2 fruit fly cellular contexts compared by ENCODE assay signal in the genomic region with DNA sequence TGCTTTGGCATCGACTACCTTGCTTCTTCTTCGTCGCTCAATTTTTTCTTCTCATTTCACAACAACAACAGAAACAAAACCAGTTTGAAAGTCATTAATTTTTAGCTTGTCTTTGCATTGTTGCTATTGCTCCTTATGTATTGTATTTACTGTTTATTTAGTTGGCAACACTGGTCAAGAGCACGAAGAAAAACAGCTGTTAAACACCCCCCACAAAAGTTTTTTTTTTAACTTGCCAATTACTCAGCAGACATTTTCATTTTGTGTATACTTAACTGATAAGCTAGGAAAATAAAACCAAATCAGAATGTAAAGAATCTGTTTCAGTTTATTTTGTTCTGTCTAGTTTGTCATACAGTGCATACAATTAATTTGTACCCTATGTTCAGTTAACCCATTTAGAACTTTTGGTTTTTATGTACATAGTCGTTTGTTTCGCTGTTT.
TF ChIP-seq lines count a peak whose summit lies in the region.

No protein-coding gene starts in this region.

TF ChIP-seq in whole organism, embryonic, 481 proteins besides CTCF, POLR2A, EP300 and RAD21 (continued from another document and continues in another):
- no peak for TF ChIP-seq CG9932 (GFP tag; IDR thresholded peaks at IDR 0.05; lab: Robert Waterston, UW)
- TF ChIP-seq CG4424 (GFP tag; optimal IDR thresholded peaks at IDR 0.05; lab: Kevin White, UChicago): no peak
- TF ChIP-seq unpg (GFP tag; optimal IDR thresholded peaks at IDR 0.05; lab: Kevin White, UChicago): peak; percentile 18
- TF ChIP-seq chif (GFP tag; optimal IDR thresholded peaks at IDR 0.05; lab: Kevin White, UChicago): peak in 1 of 2 experiments; percentile 51
- peak; percentile 24 for TF ChIP-seq lilli (GFP tag; optimal IDR thresholded peaks at IDR 0.05; lab: Kevin White, UChicago)
- no peak for TF ChIP-seq BEAF-32 (GFP tag; optimal IDR thresholded peaks at IDR 0.05; lab: Kevin White, UChicago)
- no peak for TF ChIP-seq Mad (GFP tag; optimal IDR thresholded peaks at IDR 0.05; lab: Kevin White, UChicago)
- no peak for TF ChIP-seq sisA (GFP tag; IDR thresholded peaks at IDR 0.05; lab: Robert Waterston, UW)
- no peak for TF ChIP-seq CG9437 (GFP tag; optimal IDR thresholded peaks at IDR 0.05; lab: Kevin White, UChicago)
- TF ChIP-seq CG8388 (GFP tag; optimal IDR thresholded peaks at IDR 0.05; lab: Kevin White, UChicago): peak; percentile 62
- no peak for TF ChIP-seq vfl (GFP tag; optimal IDR thresholded peaks at IDR 0.05; lab: Kevin White, UChicago)
- TF ChIP-seq CG17186 (GFP tag; optimal IDR thresholded peaks at IDR 0.05; lab: Kevin White, UChicago): no peak
- TF ChIP-seq E2f1 (GFP tag; IDR thresholded peaks at IDR 0.05; lab: Robert Waterston, UW): no peak
- TF ChIP-seq kay (GFP tag; optimal IDR thresholded peaks at IDR 0.05; lab: Kevin White, UChicago): no peak
- TF ChIP-seq Doc3 (GFP tag; IDR thresholded peaks at IDR 0.05; lab: Robert Waterston, UW; ENCODE audit: partially characterized antibody): no peak
- no peak for TF ChIP-seq hth (optimal IDR thresholded peaks at IDR 0.05; lab: Kevin White, UChicago)
- TF ChIP-seq btn (GFP tag; optimal IDR thresholded peaks at IDR 0.05; lab: Kevin White, UChicago): no peak
- peak; percentile 18 for TF ChIP-seq CrebB (tag; optimal IDR thresholded peaks at IDR 0.05; lab: Kevin White, UChicago)
- TF ChIP-seq trh (GFP tag; optimal IDR thresholded peaks at IDR 0.05; lab: Kevin White, UChicago): no peak
- TF ChIP-seq slp2 (GFP tag; optimal IDR thresholded peaks at IDR 0.05; lab: Kevin White, UChicago): no peak
- no peak for TF ChIP-seq CG13123 (GFP tag; optimal IDR thresholded peaks at IDR 0.05; lab: Kevin White, UChicago)
- TF ChIP-seq CG11695 (GFP tag; IDR thresholded peaks at IDR 0.05; lab: Robert Waterston, UW): peak; percentile 40; the same call in 1 of the 3 replicates
- TF ChIP-seq Nf-YB (GFP tag; optimal IDR thresholded peaks at IDR 0.05; lab: Kevin White, UChicago): no peak
- TF ChIP-seq ab (GFP tag; optimal IDR thresholded peaks at IDR 0.05; lab: Kevin White, UChicago): no peak
- TF ChIP-seq D19A (tag; optimal IDR thresholded peaks at IDR 0.05; lab: Kevin White, UChicago): no peak
- no peak for TF ChIP-seq bbx (GFP tag; IDR thresholded peaks at IDR 0.05; lab: Robert Waterston, UW; ENCODE audit: partially characterized antibody)
- TF ChIP-seq Doc2 (GFP tag; IDR thresholded peaks at IDR 0.05; lab: Robert Waterston, UW): no peak
- TF ChIP-seq pita (GFP tag; optimal IDR thresholded peaks at IDR 0.05; lab: Kevin White, UChicago): no peak
- TF ChIP-seq Gug (GFP tag; IDR thresholded peaks at IDR 0.05; lab: Robert Waterston, UW): no peak
- TF ChIP-seq CG32532 (GFP tag; IDR thresholded peaks at IDR 0.05; lab: Robert Waterston, UW): no peak
- no peak for TF ChIP-seq CG7786 (GFP tag; optimal IDR thresholded peaks at IDR 0.05; lab: Kevin White, UChicago)
- no peak for TF ChIP-seq ac (GFP tag; optimal IDR thresholded peaks at IDR 0.05; lab: Kevin White, UChicago)
- TF ChIP-seq CG14050 (GFP tag; IDR thresholded peaks at IDR 0.05; lab: Robert Waterston, UW): no peak
- TF ChIP-seq CG7745 (tag; optimal IDR thresholded peaks at IDR 0.05; lab: Kevin White, UChicago): no peak
- TF ChIP-seq CG10267 (tag; optimal IDR thresholded peaks at IDR 0.05; lab: Kevin White, UChicago): no peak
- no peak for TF ChIP-seq CG17912 (GFP tag; optimal IDR thresholded peaks at IDR 0.05; lab: Kevin White, UChicago)
- TF ChIP-seq nom (GFP tag; optimal IDR thresholded peaks at IDR 0.05; lab: Kevin White, UChicago): no peak
- TF ChIP-seq CG15601 (tag; optimal IDR thresholded peaks at IDR 0.05; lab: Kevin White, UChicago): no peak
- peak in 1 of 2 experiments; percentile 36 for TF ChIP-seq Eip74EF (GFP tag; optimal IDR thresholded peaks at IDR 0.05; lab: Kevin White, UChicago)
- no peak for TF ChIP-seq Dfd (GFP tag; optimal IDR thresholded peaks at IDR 0.05; lab: Kevin White, UChicago)
- TF ChIP-seq aop (GFP tag; IDR thresholded peaks at IDR 0.05; lab: Robert Waterston, UW): no peak
- TF ChIP-seq pzg (GFP tag; optimal IDR thresholded peaks at IDR 0.05; lab: Kevin White, UChicago): no peak
- no peak for TF ChIP-seq ranshi (GFP tag; IDR thresholded peaks at IDR 0.05; lab: Robert Waterston, UW)
- TF ChIP-seq bab2 (GFP tag; optimal IDR thresholded peaks at IDR 0.05; lab: Kevin White, UChicago): no peak
- TF ChIP-seq cad (GFP tag; optimal IDR thresholded peaks at IDR 0.05; lab: Kevin White, UChicago): no peak
- TF ChIP-seq gro (GFP tag; optimal IDR thresholded peaks at IDR 0.05; lab: Kevin White, UChicago): peak; percentile 0
- TF ChIP-seq CG12942 (GFP tag; optimal IDR thresholded peaks at IDR 0.05; lab: Kevin White, UChicago): no peak
- peak; percentile 46 for TF ChIP-seq gem (tag; optimal IDR thresholded peaks at IDR 0.05; lab: Kevin White, UChicago)
- peak; percentile 21; the same call in 1 of the 2 replicates for TF ChIP-seq Awh (GFP tag; IDR thresholded peaks at IDR 0.05; lab: Robert Waterston, UW)
- no peak for TF ChIP-seq CG11085 (GFP tag; IDR thresholded peaks at IDR 0.05; lab: Robert Waterston, UW)
- TF ChIP-seq tin (GFP tag; optimal IDR thresholded peaks at IDR 0.05; lab: Kevin White, UChicago): no peak
- no peak for TF ChIP-seq HLH54F (GFP tag; optimal IDR thresholded peaks at IDR 0.05; lab: Kevin White, UChicago)
- TF ChIP-seq CG3407 (GFP tag; optimal IDR thresholded peaks at IDR 0.05; lab: Kevin White, UChicago): no peak
- no peak for TF ChIP-seq Myb (GFP tag; optimal IDR thresholded peaks at IDR 0.05; lab: Kevin White, UChicago)
- TF ChIP-seq wek (GFP tag; optimal IDR thresholded peaks at IDR 0.05; lab: Kevin White, UChicago): no peak
- peak; percentile 60 for TF ChIP-seq CG13296 (GFP tag; optimal IDR thresholded peaks at IDR 0.05; lab: Kevin White, UChicago)
- TF ChIP-seq Dref (GFP tag; IDR thresholded peaks at IDR 0.05; lab: Robert Waterston, UW): no peak
- no peak for TF ChIP-seq CG1832 (GFP tag; optimal IDR thresholded peaks at IDR 0.05; lab: Kevin White, UChicago)
- TF ChIP-seq nerfin-1 (tag; optimal IDR thresholded peaks at IDR 0.05; lab: Kevin White, UChicago): peak; percentile 0
- no peak for TF ChIP-seq CG14860 (GFP tag; IDR thresholded peaks at IDR 0.05; lab: Robert Waterston, UW; ENCODE audit: partially characterized antibody)
- 0 out of 2 replicates have a peak, but pooled peaks have one; percentile 37 for TF ChIP-seq sob (GFP tag; IDR thresholded peaks at IDR 0.05; lab: Robert Waterston, UW)
- TF ChIP-seq H15 (GFP tag; IDR thresholded peaks at IDR 0.05; lab: Robert Waterston, UW): no peak
- TF ChIP-seq CG17802 (tag; optimal IDR thresholded peaks at IDR 0.05; lab: Kevin White, UChicago): no peak
- peak; percentile 22 for TF ChIP-seq CG5180 (GFP tag; optimal IDR thresholded peaks at IDR 0.05; lab: Kevin White, UChicago)
- TF ChIP-seq lola (GFP tag; optimal IDR thresholded peaks at IDR 0.05; lab: Kevin White, UChicago): no peak
- TF ChIP-seq danr (GFP tag; IDR thresholded peaks at IDR 0.05; lab: Robert Waterston, UW): no peak

TF ChIP-seq in whole organism, prepupa, 60 proteins besides CTCF, POLR2A, EP300 and RAD21 (continued from another document):
- TF ChIP-seq ss (GFP tag; optimal IDR thresholded peaks at IDR 0.05; lab: Kevin White, UChicago) (peak in 1 of 2 experiments; percentile 38), Sox102F (GFP tag; optimal IDR thresholded peaks at IDR 0.05; lab: Kevin White, UChicago) (peak; percentile 26), CG8119 (GFP tag; IDR thresholded peaks at IDR 0.05; lab: Robert Waterston, UW) (peak; percentile 52; the same call in 2 of the 3 replicates), CG16779 (tag; optimal IDR thresholded peaks at IDR 0.05; lab: Kevin White, UChicago) (peak; percentile 28), eg (GFP tag; IDR thresholded peaks at IDR 0.05; lab: Robert Waterston, UW) (peak; percentile 58; the same call in 2 of the 3 replicates), CG11762 (GFP tag; optimal IDR thresholded peaks at IDR 0.05; lab: Kevin White, UChicago; ENCODE audit: insufficient read depth) (no peak), achi (GFP tag; optimal IDR thresholded peaks at IDR 0.05; lab: Kevin White, UChicago) (peak; percentile 30), CG3919 (GFP tag; optimal IDR thresholded peaks at IDR 0.05; lab: Kevin White, UChicago) (peak; percentile 16), CG11294 (GFP tag; IDR thresholded peaks at IDR 0.05; lab: Robert Waterston, UW) (0 out of 2 replicates have a peak, but pooled peaks have one; percentile 32), esn (GFP tag; optimal IDR thresholded peaks at IDR 0.05; lab: Kevin White, UChicago) (peak; percentile 7), fd59A (GFP tag; optimal IDR thresholded peaks at IDR 0.05; lab: Kevin White, UChicago) (no peak), salr (GFP tag; optimal IDR thresholded peaks at IDR 0.05; lab: Kevin White, UChicago) (peak in 1 of 2 experiments; percentile 13), Eip78C (GFP tag; lab: Kevin White, UChicago) (peak; percentile 75), CG6808 (GFP tag; optimal IDR thresholded peaks at IDR 0.05; lab: Kevin White, UChicago) (peak; percentile 1), CG6276 (GFP tag; optimal IDR thresholded peaks at IDR 0.05; lab: Kevin White, UChicago) (peak; percentile 22), Lpt (GFP tag; optimal IDR thresholded peaks at IDR 0.05; lab: Kevin White, UChicago) (no peak), CG3032 (tag; optimal IDR thresholded peaks at IDR 0.05; lab: Kevin White, UChicago) (no peak), acj6 (GFP tag; optimal IDR thresholded peaks at IDR 0.05; lab: Kevin White, UChicago) (peak; percentile 24)
TF ChIP-seq in whole organism, prepupa: peak in this region for 27.
